Worm (Caenorhabditis elegans) whole organism, early embryonic: ENCODE results near the gene lys-3.

Experiments used
- B0310.2 ChIP-seq: sonication (generic microtip); optimal IDR thresholded peaks from 2 replicates; lab custom pipeline; 2016; ENCODE audit warnings: mild to moderate bottlenecking, missing genetic modification characterization, missing compliant biosample characterization
- F13C5.2 ChIP-seq: sonication (generic microtip); optimal IDR thresholded peaks from 2 replicates; lab custom pipeline; 2017; ENCODE audit warnings: mild to moderate bottlenecking, missing genetic modification characterization, inconsistent platforms, missing compliant biosample characterization
- aly-1 ChIP-seq: sonication (generic microtip); optimal IDR thresholded peaks from 2 replicates; lab custom pipeline; 2016; ENCODE audit warnings: missing genetic modification characterization, missing compliant biosample characterization
- ama-1 ChIP-seq: fragments of 150-350 bp; optimal IDR thresholded peaks from 2 replicates; lab custom pipeline; 2014
- ceh-13 ChIP-seq: fragments of 200-800 bp; sonication (Bioruptor generic); optimal IDR thresholded peaks from 2 replicates; lab custom pipeline; 2018; ENCODE audit warnings: mild to moderate bottlenecking, missing genetic modification characterization, missing compliant biosample characterization
- ceh-36 ChIP-seq: sonication (generic microtip); optimal IDR thresholded peaks from 2 replicates; lab custom pipeline; 2016; ENCODE audit warnings: missing genetic modification characterization, inconsistent platforms, missing compliant biosample characterization
- ets-7 ChIP-seq: sonication (generic microtip); optimal IDR thresholded peaks from 2 replicates; lab custom pipeline; 2016; ENCODE audit warnings: missing genotype, missing genetic modification characterization, missing compliant biosample characterization
- flt-1 ChIP-seq: fragments of 200-800 bp; sonication (Bioruptor generic); IDR thresholded peaks from 2 replicates; pipeline ENCODE4 v1.3.6; 2022; ENCODE audit warnings: missing genetic modification characterization, missing compliant biosample characterization
- hmbx-1 ChIP-seq: sonication (generic microtip); optimal IDR thresholded peaks from 2 replicates; lab custom pipeline; 2016; ENCODE audit warnings: mild to moderate bottlenecking, missing genetic modification characterization, missing compliant biosample characterization
- hmg-4 ChIP-seq: fragments of 200-800 bp; sonication (Bioruptor generic); optimal IDR thresholded peaks from 2 replicates; lab custom pipeline; 2018; ENCODE audit warnings: mild to moderate bottlenecking, missing genetic modification characterization, missing compliant biosample characterization
- hnd-1 ChIP-seq: sonication (generic microtip); optimal IDR thresholded peaks from 2 replicates; lab custom pipeline; 2016; ENCODE audit warnings: missing genetic modification characterization, missing compliant biosample characterization
- pes-1 ChIP-seq: fragments of 200-800 bp; sonication (Bioruptor generic); IDR thresholded peaks from 2 replicates; pipeline ENCODE4 v1.3.6; 2022; ENCODE audit warnings: missing genetic modification reagents, missing genetic modification characterization, missing compliant biosample characterization
- scrt-1 ChIP-seq: fragments of 200-800 bp; sonication (Bioruptor generic); IDR thresholded peaks from 2 replicates; pipeline ENCODE4 v1.3.6; 2022; ENCODE audit warnings: missing genetic modification characterization, missing compliant biosample characterization
- sea-1 ChIP-seq: fragments of 200-800 bp; sonication (Bioruptor generic); conservative IDR thresholded peaks from 2 replicates; pipeline ENCODE4 v1.3.6; 2022; ENCODE audit warnings: missing genetic modification characterization, missing compliant biosample characterization
- tbx-11 ChIP-seq: fragments of 200-800 bp; sonication (Bioruptor generic); IDR thresholded peaks from 2 replicates; pipeline ENCODE4 v1.3.6; 2022; ENCODE audit warnings: missing genetic modification characterization, missing compliant biosample characterization
- tbx-37 ChIP-seq: fragments of 200-800 bp; sonication (Bioruptor generic); conservative IDR thresholded peaks from 2 replicates; pipeline ENCODE4 v1.3.6; 2022; ENCODE audit warnings: missing genetic modification reagents, missing genetic modification characterization, missing compliant biosample characterization
- tra-4 ChIP-seq: sonication (generic microtip); optimal IDR thresholded peaks from 2 replicates; lab custom pipeline; 2017; ENCODE audit warnings: missing genetic modification characterization, missing compliant biosample characterization

The lys-3 gene

DNA sequence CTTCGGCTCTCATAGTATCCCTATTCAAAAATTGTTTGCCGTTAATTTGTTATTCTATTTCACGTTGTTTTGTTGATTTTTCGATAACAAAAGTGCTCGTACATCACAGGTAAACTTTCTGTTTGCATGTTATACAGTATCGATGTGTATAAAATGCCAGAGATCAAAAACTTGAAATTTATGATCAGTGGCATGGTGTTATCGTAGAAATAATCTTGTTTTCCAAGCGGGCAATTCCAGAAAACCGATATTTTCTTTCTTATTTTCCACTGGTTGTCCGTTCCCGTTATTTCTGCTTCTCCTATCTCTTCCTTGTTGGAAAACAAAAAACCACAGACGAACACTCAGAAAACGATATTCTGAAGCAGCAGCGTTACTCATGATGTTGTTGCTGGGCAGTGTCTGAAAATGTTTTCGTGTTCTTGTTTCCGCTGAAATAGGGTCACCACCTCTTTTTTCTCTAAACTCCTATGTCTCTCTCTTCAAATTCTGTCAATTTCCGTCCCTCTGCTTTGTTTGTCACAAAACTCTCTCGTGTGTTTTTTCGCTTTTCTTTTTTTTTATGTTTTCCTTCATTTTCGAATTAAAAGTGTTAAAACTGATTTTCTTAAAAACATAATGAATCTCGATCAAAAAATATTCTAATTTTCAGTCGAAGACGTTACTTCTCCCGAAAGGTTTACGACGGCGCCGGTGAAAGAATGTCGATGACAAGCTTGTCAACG, 34.9 kb downstream of the lys-3 start, which contains the start of gene akt-1:
akt-1 (plus strand) TSS at position 651 of the 725 bp plus-strand sequence.
- TF ChIP-seq tra-4 (tag; lab: Kevin White, UChicago) (no peak), hmg-4 (GFP tag; lab: Kevin White, UChicago) (no peak), hnd-1 (tag; lab: Kevin White, UChicago) (no peak), scrt-1 (GFP tag; lab: Robert Waterston, UW) (no peak), aly-1 (no peak), B0310.2 (tag; lab: Kevin White, UChicago) (no peak), hmbx-1 (tag; lab: Kevin White, UChicago) (no peak), pes-1 (no peak), ama-1 (lab: Kevin White, UChicago) (no peak), ets-7 (tag; lab: Kevin White, UChicago) (no peak), ceh-13 (GFP tag; lab: Kevin White, UChicago) (no peak), tbx-11 (no peak), F13C5.2 (tag; lab: Kevin White, UChicago) (no peak), sea-1 (GFP tag; lab: Robert Waterston, UW) (no peak)

ce11 chrV:10247673-10248239, 35.6 kb downstream of the lys-3 start:
- TF ChIP-seq pes-1 (no peak), B0310.2 (tag; lab: Kevin White, UChicago) (no peak), tra-4 (tag; lab: Kevin White, UChicago) (no peak), ama-1 (lab: Kevin White, UChicago) (no peak), hmbx-1 (tag; lab: Kevin White, UChicago) (no peak), aly-1 (no peak), ceh-36 (tag; lab: Kevin White, UChicago) (no peak), hmg-4 (GFP tag; lab: Kevin White, UChicago) (no peak), F13C5.2 (tag; lab: Kevin White, UChicago) (no peak)

- TF ChIP-seq hnd-1 (tag; lab: Kevin White, UChicago) (no peak), pes-1 (no peak), aly-1 (no peak), hmbx-1 (tag; lab: Kevin White, UChicago) (no peak), tbx-11 (no peak), hmg-4 (GFP tag; lab: Kevin White, UChicago) (no peak), ceh-13 (GFP tag; lab: Kevin White, UChicago) (no peak), scrt-1 (GFP tag; lab: Robert Waterston, UW) (no peak), sea-1 (GFP tag; lab: Robert Waterston, UW) (no peak), ama-1 (lab: Kevin White, UChicago) (no peak), tbx-37 (GFP tag; lab: Robert Waterston, UW) (no peak), ets-7 (tag; lab: Kevin White, UChicago) (no peak), tra-4 (tag; lab: Kevin White, UChicago) (no peak), F13C5.2 (tag; lab: Kevin White, UChicago) (no peak), B0310.2 (tag; lab: Kevin White, UChicago) (no peak)
Observed at ce11 chrV:10246967-10247366, 36.4 kb downstream of the lys-3 start.

- TF ChIP-seq ets-7 (tag; lab: Kevin White, UChicago) (no peak), tbx-11 (no peak), hmbx-1 (tag; lab: Kevin White, UChicago) (no peak), hnd-1 (tag; lab: Kevin White, UChicago) (no peak), pes-1 (no peak), flt-1 (no peak), aly-1 (no peak), sea-1 (GFP tag; lab: Robert Waterston, UW) (no peak), ama-1 (lab: Kevin White, UChicago) (no peak)
Observed at ce11 chrV:10246443-10246885, 36.9 kb downstream of the lys-3 start.

- TF ChIP-seq hmg-4 (GFP tag; lab: Kevin White, UChicago) = no peak
- no peak for TF ChIP-seq scrt-1 (GFP tag; lab: Robert Waterston, UW)
- TF ChIP-seq hnd-1 (tag; lab: Kevin White, UChicago) = no peak
- no peak for TF ChIP-seq pes-1
- no peak for TF ChIP-seq sea-1 (GFP tag; lab: Robert Waterston, UW)
Observed at ce11 chrV:10245615-10246014, 37.7 kb downstream of the lys-3 start.

DNA sequence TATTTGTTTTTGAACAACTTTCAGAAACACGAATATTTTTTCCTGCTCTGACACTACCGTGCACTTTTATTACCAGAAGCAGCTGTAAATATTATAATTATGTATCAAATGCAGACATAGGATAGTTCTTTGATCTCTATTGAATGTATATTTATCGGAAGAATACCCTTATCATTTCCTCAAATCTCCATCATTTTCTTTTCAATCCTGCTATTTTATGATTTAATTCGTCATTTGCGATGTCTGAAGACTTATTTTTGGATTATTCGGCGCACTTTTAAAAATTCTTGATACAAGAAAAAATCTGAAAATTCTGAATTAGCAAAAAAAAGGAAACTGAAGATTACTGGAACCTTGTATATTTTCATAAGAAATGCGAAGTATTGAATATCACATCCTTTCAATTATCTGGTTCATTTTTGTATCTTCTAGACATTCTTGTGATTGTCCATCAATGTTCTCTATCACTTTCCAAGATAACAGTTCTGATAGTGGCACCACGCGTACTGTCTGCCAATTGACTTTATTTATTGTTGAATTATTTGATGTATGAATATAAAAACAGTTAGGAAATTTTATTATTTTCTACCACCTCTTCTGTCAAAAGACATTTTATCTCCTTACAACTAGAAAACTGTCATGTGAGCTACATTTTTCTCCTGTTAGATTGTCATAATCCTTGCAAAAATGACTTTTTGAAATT, 39.2 kb downstream of the lys-3 start:
- TF ChIP-seq ets-7 (tag; lab: Kevin White, UChicago) (no peak), B0310.2 (tag; lab: Kevin White, UChicago) (no peak), F13C5.2 (tag; lab: Kevin White, UChicago) (no peak), hmbx-1 (tag; lab: Kevin White, UChicago) (no peak), hnd-1 (tag; lab: Kevin White, UChicago) (no peak), hmg-4 (GFP tag; lab: Kevin White, UChicago) (no peak), aly-1 (no peak), pes-1 (no peak), tbx-11 (no peak), ama-1 (lab: Kevin White, UChicago) (no peak), flt-1 (no peak), sea-1 (GFP tag; lab: Robert Waterston, UW) (no peak), ceh-36 (tag; lab: Kevin White, UChicago) (no peak), tra-4 (tag; lab: Kevin White, UChicago) (no peak), ceh-13 (GFP tag; lab: Kevin White, UChicago) (no peak), tbx-37 (GFP tag; lab: Robert Waterston, UW) (no peak)
